Worm (Caenorhabditis elegans) whole organism, L2 larva: ENCODE measurements around the gene got-1.2.

Experiments used
- C34F6.9 ChIP-seq: fragments of 150-350 bp; optimal IDR thresholded peaks from 2 replicates; lab custom pipeline; 2014; ENCODE audit warnings: missing biosample characterization, missing genetic modification characterization
- F13H6.1 ChIP-seq: sonication (generic microtip); optimal IDR thresholded peaks from 2 replicates; lab custom pipeline; 2016; ENCODE audit warnings: missing genetic modification characterization, missing compliant biosample characterization
- Y55F3AM.14 ChIP-seq: fragments of 200-800 bp; sonication (Bioruptor generic); optimal IDR thresholded peaks from 2 replicates; lab custom pipeline; 2018; ENCODE audit warnings: mild to moderate bottlenecking, missing genetic modification characterization, missing compliant biosample characterization
- ZK546.5 ChIP-seq: sonication (generic microtip); optimal IDR thresholded peaks from 2 replicates; lab custom pipeline; 2017; ENCODE audit warnings: missing biosample characterization, missing genetic modification characterization
- alr-1 ChIP-seq: fragments of 150-350 bp; optimal IDR thresholded peaks from 2 replicates; lab custom pipeline; 2014; ENCODE audit warnings: missing biosample characterization, missing genetic modification characterization
- ama-1 ChIP-seq: fragments of 150-350 bp; optimal IDR thresholded peaks from 2 replicates; lab custom pipeline; 2018; ENCODE audit warnings: inconsistent platforms
- ceh-16 ChIP-seq: fragments of 150-350 bp; optimal IDR thresholded peaks from 2 replicates; lab custom pipeline; 2014; ENCODE audit warnings: missing biosample characterization, missing genetic modification characterization
- ceh-82 ChIP-seq: fragments of 150-350 bp; optimal IDR thresholded peaks from 2 replicates; lab custom pipeline; 2014; ENCODE audit warnings: missing biosample characterization, missing genetic modification characterization
- crh-2 ChIP-seq: sonication (generic microtip); optimal IDR thresholded peaks from 2 replicates; lab custom pipeline; 2017; ENCODE audit warnings: missing biosample characterization, missing genetic modification characterization
- dmd-4 ChIP-seq: sonication (generic microtip); optimal IDR thresholded peaks from 2 replicates; lab custom pipeline; 2017; ENCODE audit warnings: missing biosample characterization, missing genetic modification characterization
- egl-27 ChIP-seq: sonication (generic microtip); optimal IDR thresholded peaks from 3 replicates; lab custom pipeline; 2017; ENCODE audit warnings: missing biosample characterization, missing genetic modification reagents, missing genetic modification characterization
- elt-1 ChIP-seq: fragments of 150-350 bp; optimal IDR thresholded peaks from 2 replicates; lab custom pipeline; 2014; ENCODE audit warnings: missing biosample characterization, missing genetic modification characterization
- fos-1 ChIP-seq: fragments of 150-350 bp; optimal IDR thresholded peaks from 2 replicates; lab custom pipeline; 2014; ENCODE audit warnings: missing biosample characterization, missing genetic modification characterization
- lin-11 ChIP-seq: fragments of 150-350 bp; sonication (generic microtip); optimal IDR thresholded peaks from 2 replicates; lab custom pipeline; 2014; ENCODE audit warnings: missing biosample characterization, missing genetic modification characterization, inconsistent platforms, mixed read lengths
- lin-13 ChIP-seq: fragments of 150-350 bp; optimal IDR thresholded peaks from 2 replicates; lab custom pipeline; 2014; ENCODE audit warnings: missing biosample characterization, missing genetic modification reagents, missing genetic modification characterization
- lin-39 ChIP-seq: fragments of 150-350 bp; optimal IDR thresholded peaks from 2 replicates; lab custom pipeline; 2014; ENCODE audit warnings: missing biosample characterization, missing genetic modification reagents, missing genetic modification characterization
- mab-5 ChIP-seq: fragments of 150-350 bp; optimal IDR thresholded peaks from 2 replicates; lab custom pipeline; 2014; ENCODE audit warnings: missing biosample characterization, missing genetic modification characterization
- mdl-1 ChIP-seq, 2 experiments: fragments of 150-350 bp in 1 of 2; sonication (generic microtip) in 1 of 2; optimal IDR thresholded peaks; 2 replicates each; lab custom pipeline; 2017; ENCODE audit warnings: missing biosample characterization in 2 of 2, missing genetic modification characterization in 2 of 2
- nhr-11 ChIP-seq: fragments of 150-350 bp; optimal IDR thresholded peaks from 2 replicates; lab custom pipeline; 2014; ENCODE audit warnings: missing biosample characterization, missing genetic modification characterization
- nhr-129 ChIP-seq: fragments of 150-350 bp; optimal IDR thresholded peaks from 2 replicates; lab custom pipeline; 2014; ENCODE audit warnings: missing biosample characterization, missing genetic modification characterization
- nhr-237 ChIP-seq: fragments of 150-350 bp; optimal IDR thresholded peaks from 2 replicates; lab custom pipeline; 2014; ENCODE audit warnings: missing biosample characterization, missing genetic modification characterization
- nhr-25 ChIP-seq: fragments of 150-350 bp; sonication (generic microtip); optimal IDR thresholded peaks from 3 replicates; lab custom pipeline; 2014; ENCODE audit warnings: missing biosample characterization, missing genetic modification characterization
- nhr-6 ChIP-seq: fragments of 150-350 bp; optimal IDR thresholded peaks from 2 replicates; lab custom pipeline; 2014; ENCODE audit warnings: missing biosample characterization, missing genetic modification characterization
- nhr-77 ChIP-seq: fragments of 150-350 bp; optimal IDR thresholded peaks from 2 replicates; lab custom pipeline; 2014; ENCODE audit warnings: missing biosample characterization, missing genetic modification characterization
- peb-1 ChIP-seq: fragments of 150-350 bp; optimal IDR thresholded peaks from 2 replicates; lab custom pipeline; 2014; ENCODE audit warnings: missing biosample characterization, missing genetic modification characterization
- sem-4 ChIP-seq: fragments of 150-350 bp; optimal IDR thresholded peaks from 2 replicates; lab custom pipeline; 2014; ENCODE audit warnings: missing biosample characterization, missing genetic modification reagents, missing genetic modification characterization
- sma-3 ChIP-seq: sonication (generic microtip); optimal IDR thresholded peaks from 2 replicates; lab custom pipeline; 2016; ENCODE audit warnings: missing genetic modification reagents, missing genetic modification characterization, missing compliant biosample characterization
- sma-9 ChIP-seq, 2 experiments: fragments of 150-350 bp in 1 of 2; sonication (generic microtip) in 1 of 2; optimal IDR thresholded peaks; 2 replicates each; lab custom pipeline; 2014 to 2016; ENCODE audit warnings: missing genetic modification characterization in 2 of 2, mild to moderate bottlenecking in 1 of 2, missing biosample characterization in 1 of 2, missing compliant biosample characterization in 1 of 2, missing genetic modification reagents in 1 of 2, moderate library complexity in 1 of 2
- snpc-4 ChIP-seq: fragments of 150-350 bp; optimal IDR thresholded peaks from 2 replicates; lab custom pipeline; 2014; ENCODE audit warnings: missing biosample characterization, missing genetic modification characterization
- unc-39 ChIP-seq: fragments of 150-350 bp; optimal IDR thresholded peaks from 2 replicates; lab custom pipeline; 2014; ENCODE audit warnings: missing biosample characterization, missing genetic modification characterization
- unc-55 ChIP-seq: fragments of 150-350 bp; sonication (generic microtip); optimal IDR thresholded peaks from 3 replicates; lab custom pipeline; 2014; ENCODE audit warnings: missing biosample characterization, missing genetic modification reagents, missing genetic modification characterization
- unc-62 ChIP-seq: fragments of 150-350 bp; optimal IDR thresholded peaks from 2 replicates; lab custom pipeline; 2014; ENCODE audit warnings: missing biosample characterization, missing genetic modification reagents, missing genetic modification characterization
- zag-1 ChIP-seq: fragments of 150-350 bp; optimal IDR thresholded peaks from 2 replicates; lab custom pipeline; 2014; ENCODE audit warnings: missing biosample characterization, missing genetic modification characterization
- ztf-11 ChIP-seq: sonication (generic microtip); optimal IDR thresholded peaks from 2 replicates; lab custom pipeline; 2017; ENCODE audit warnings: missing biosample characterization, missing genetic modification characterization
- ztf-4 ChIP-seq: fragments of 150-350 bp; optimal IDR thresholded peaks from 2 replicates; lab custom pipeline; 2014; ENCODE audit warnings: missing biosample characterization, missing genetic modification characterization

The got-1.2 gene

DNA sequence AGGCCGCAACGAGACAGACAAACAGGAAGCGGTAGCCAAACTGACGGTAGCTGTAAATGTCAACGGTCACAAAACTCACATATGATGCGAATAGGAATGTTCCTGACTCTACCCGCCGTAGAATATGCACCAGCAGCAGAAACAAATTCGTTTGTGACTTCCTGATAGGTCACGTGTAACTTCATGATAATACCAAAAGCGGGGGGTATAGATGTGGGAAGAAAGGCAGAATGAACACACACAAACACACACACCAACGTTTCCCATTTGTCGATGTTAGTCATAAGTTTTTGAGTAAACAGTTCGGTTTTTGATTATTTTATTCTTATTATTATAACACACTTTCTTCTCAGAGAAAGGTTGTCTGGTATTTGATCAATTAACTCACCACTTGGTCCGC, 20.2 kb upstream of the got-1.2 start:
- TF ChIP-seq crh-2 (peak; percentile 32), fos-1 (tag; lab: Kevin White, UChicago) (peak; percentile 38), sma-9 (GFP tag; optimal IDR thresholded peaks at IDR 0.05; lab: Kevin White, UChicago) (peak; percentile 61), sma-9 (tag; optimal IDR thresholded peaks at IDR 0.05; lab: Kevin White, UChicago) (no peak), F13H6.1 (tag; lab: Kevin White, UChicago) (peak; percentile 45), C34F6.9 (tag; lab: Kevin White, UChicago) (no peak), alr-1 (no peak), peb-1 (tag; lab: Kevin White, UChicago) (no peak), unc-39 (tag; lab: Kevin White, UChicago) (no peak), unc-62 (GFP tag; lab: Kevin White, UChicago) (no peak), ZK546.5 (tag; lab: Kevin White, UChicago) (no peak), nhr-129 (tag; lab: Kevin White, UChicago) (no peak), mab-5 (tag; lab: Kevin White, UChicago) (no peak), Y55F3AM.14 (GFP tag; lab: Kevin White, UChicago) (no peak)

DNA sequence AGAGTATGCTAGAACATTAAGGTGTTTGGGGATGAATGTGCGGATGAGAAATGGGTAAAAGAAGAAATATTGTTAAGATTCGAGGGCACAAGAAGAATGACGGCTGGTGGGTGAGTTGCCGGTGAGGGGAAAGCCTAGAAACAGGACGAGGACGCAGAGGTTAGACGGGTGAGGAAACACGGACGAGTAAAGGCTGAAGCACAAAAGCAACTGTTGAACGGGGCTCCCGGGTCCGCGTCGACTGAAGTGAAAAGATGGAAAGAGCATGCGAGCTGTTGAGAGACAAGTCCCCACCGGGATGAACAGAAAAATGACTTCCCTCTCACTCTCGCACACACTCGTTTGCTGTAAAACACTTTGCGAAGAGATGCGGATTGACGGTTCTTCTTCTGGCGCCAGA, 19.0 kb upstream of the got-1.2 start:
- TF ChIP-seq lin-13 (GFP tag; lab: Kevin White, UChicago), result no peak
- TF ChIP-seq sma-9 (GFP tag; optimal IDR thresholded peaks at IDR 0.05; lab: Kevin White, UChicago), result peak; percentile 12
- TF ChIP-seq sma-9 (tag; optimal IDR thresholded peaks at IDR 0.05; lab: Kevin White, UChicago), result no peak
- TF ChIP-seq F13H6.1 (tag; lab: Kevin White, UChicago), result peak; percentile 50
- TF ChIP-seq C34F6.9 (tag; lab: Kevin White, UChicago), result no peak
- TF ChIP-seq Y55F3AM.14 (GFP tag; lab: Kevin White, UChicago), result no peak
- no peak for TF ChIP-seq ztf-4 (tag; lab: Kevin White, UChicago)
- no peak for TF ChIP-seq elt-1 (tag; lab: Kevin White, UChicago)
- no peak for TF ChIP-seq mdl-1 (tag; optimal IDR thresholded peaks at IDR 0.05; lab: Kevin White, UChicago)

DNA sequence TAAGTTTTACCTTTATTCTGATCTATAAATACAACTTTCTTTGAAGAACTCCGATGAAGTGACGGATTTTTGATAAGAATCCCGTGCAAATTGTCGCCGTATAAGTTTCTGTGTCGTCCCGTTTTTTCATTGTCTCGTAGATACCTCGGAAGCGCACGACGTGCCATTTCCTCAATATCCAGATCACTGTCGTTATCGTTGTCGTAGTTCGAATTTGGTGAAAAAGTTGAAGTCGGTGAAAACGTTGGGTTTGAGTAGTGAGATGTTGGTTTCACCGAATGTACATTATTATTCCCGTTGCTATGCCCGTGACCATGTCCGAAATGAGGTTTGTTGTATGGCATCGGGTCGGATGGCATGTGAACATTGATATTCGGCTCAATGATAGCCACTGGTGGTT, 16.8 kb upstream of the got-1.2 start:
- TF ChIP-seq lin-11 (tag; lab: Kevin White, UChicago), result no peak
- no peak for TF ChIP-seq ztf-4 (tag; lab: Kevin White, UChicago)
- no peak for TF ChIP-seq ama-1 (lab: Kevin White, UChicago)
- TF ChIP-seq nhr-11, result no peak
- TF ChIP-seq snpc-4 (tag; lab: Kevin White, UChicago), result no peak
- TF ChIP-seq Y55F3AM.14 (GFP tag; lab: Kevin White, UChicago), result no peak
- TF ChIP-seq, all 48 proteins: peak for 0

DNA sequence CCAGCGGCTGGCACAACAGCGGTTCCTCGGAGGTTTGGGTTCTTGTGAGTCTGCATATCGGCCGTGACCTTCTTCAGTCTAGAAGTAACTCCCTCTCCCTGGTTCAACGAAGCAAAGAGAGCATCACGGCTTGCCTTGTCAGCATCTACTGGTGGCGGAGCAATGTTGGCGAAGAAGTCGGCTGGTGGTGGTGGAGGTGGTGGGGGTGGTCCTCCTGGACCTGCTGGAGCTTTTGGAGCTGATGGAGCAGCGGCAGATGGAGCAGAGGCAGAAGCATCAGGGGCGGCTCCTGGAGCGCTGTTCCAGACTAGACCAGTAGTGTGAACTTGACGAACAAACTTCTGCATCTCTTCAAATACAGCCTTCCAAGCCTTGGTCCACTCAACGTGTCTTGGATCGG, 15.6 kb upstream of the got-1.2 start:
- TF ChIP-seq nhr-237 (tag; lab: Kevin White, UChicago), result no peak
- no peak for TF ChIP-seq F13H6.1 (tag; lab: Kevin White, UChicago)
- TF ChIP-seq, all 48 proteins: peak for 0

DNA sequence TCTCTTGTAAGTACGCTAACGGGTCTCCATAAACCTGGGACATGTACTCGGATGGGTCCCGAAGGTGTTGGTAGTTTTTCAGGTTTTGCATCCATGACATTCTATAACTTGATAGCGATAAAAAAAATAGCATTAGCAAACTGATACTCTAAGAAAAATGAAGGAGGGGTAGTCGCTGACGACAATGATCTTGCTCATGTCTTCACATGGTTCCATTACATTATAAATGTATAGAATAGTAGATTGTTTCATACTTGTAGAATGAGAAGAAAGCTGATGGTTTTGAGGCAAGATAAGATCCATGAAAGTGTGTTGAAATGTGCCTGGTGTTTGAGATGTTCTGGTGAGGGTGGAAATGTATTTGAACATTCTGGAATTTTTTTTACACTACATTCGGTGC, 14.1 kb upstream of the got-1.2 start, which contains the start of gene mec-4:
Gene mec-4, minus strand, starts transcription at position 101 of the 400 bp plus-strand sequence.
- TF ChIP-seq lin-39 (no peak), snpc-4 (tag; lab: Kevin White, UChicago) (no peak), unc-55 (peak; percentile 68), unc-39 (tag; lab: Kevin White, UChicago) (no peak), nhr-129 (tag; lab: Kevin White, UChicago) (no peak)

DNA sequence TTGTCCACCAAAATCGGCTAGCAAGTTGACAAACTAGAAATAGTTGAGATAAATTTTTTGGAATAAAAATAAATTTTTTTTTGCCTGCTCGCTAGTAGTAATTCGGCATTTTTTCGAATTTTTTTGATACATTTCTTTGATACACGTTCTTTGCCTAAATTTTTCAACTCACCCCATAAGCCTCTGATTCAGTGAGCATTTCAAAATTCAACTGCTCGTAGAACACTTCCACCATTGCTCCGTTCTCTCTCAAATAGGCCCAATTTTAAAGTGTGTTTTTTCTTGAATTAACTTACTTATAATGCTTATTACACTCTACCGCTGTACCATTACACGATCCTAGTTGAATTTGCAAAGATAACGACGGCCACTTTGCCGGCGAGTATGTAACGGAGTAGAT, 10.6 kb upstream of the got-1.2 start:
- no peak for TF ChIP-seq sma-9 (GFP tag; optimal IDR thresholded peaks at IDR 0.05; lab: Kevin White, UChicago)
- TF ChIP-seq sma-9 (tag; optimal IDR thresholded peaks at IDR 0.05; lab: Kevin White, UChicago), result no peak
- no peak for TF ChIP-seq ztf-4 (tag; lab: Kevin White, UChicago)
- no peak for TF ChIP-seq peb-1 (tag; lab: Kevin White, UChicago)
- no peak for TF ChIP-seq nhr-6 (tag; lab: Kevin White, UChicago)
- no peak for TF ChIP-seq sma-3 (GFP tag; lab: Kevin White, UChicago)

DNA sequence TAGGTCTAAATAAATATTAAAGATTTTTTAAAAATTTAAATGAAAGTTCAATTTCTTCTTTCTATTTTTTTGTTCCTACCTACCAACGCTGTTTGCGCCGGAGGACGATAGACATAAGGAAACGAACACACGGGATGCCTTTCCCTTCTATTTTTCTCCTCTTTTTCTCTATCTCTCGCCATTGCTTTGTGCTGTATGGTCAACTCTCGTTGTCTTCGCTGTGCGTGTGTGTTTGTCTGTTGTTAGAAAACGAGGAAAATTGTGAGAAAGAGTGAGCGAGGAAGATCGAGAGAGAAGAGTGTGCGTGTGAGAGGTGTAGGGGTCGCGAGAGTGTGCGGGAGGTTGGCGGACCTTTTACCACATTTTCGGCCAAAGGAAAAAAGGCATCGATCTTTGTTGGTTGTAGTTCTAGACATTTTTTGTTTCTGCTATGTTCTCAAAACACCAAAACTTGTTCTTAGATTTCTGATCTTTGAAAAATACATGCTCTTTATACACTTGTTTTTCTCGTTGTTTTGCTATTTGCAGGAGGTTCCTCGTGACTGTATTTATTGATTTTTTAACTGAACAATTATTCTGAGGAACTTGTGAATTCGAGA, 6.2 kb upstream of the got-1.2 start:
- peak; percentile 78 for TF ChIP-seq crh-2
- no peak for TF ChIP-seq ceh-82 (tag; lab: Kevin White, UChicago)
- peak; percentile 3 for TF ChIP-seq lin-11 (tag; lab: Kevin White, UChicago)
- peak; percentile 53 for TF ChIP-seq fos-1 (tag; lab: Kevin White, UChicago)
- TF ChIP-seq zag-1 (tag; lab: Kevin White, UChicago), result peak; percentile 33
- peak; percentile 2 for TF ChIP-seq snpc-4 (tag; lab: Kevin White, UChicago)
- peak; percentile 73 for TF ChIP-seq ama-1 (lab: Kevin White, UChicago)
- TF ChIP-seq alr-1, result no peak
- peak; percentile 85 for TF ChIP-seq C34F6.9 (tag; lab: Kevin White, UChicago)
- TF ChIP-seq elt-1 (tag; lab: Kevin White, UChicago), result no peak
- peak; percentile 49 for TF ChIP-seq lin-13 (GFP tag; lab: Kevin White, UChicago)
- TF ChIP-seq mab-5 (tag; lab: Kevin White, UChicago), result no peak
- TF ChIP-seq ztf-11 (tag; lab: Kevin White, UChicago), result no peak
- peak; percentile 3 for TF ChIP-seq egl-27 (tag; lab: Kevin White, UChicago)
- TF ChIP-seq sem-4 (tag; lab: Kevin White, UChicago), result peak; percentile 78
- peak; percentile 65 for TF ChIP-seq ztf-4 (tag; lab: Kevin White, UChicago)
- TF ChIP-seq ceh-16 (tag; lab: Kevin White, UChicago), result peak; percentile 27
- TF ChIP-seq nhr-129 (tag; lab: Kevin White, UChicago), result peak; percentile 84
- TF ChIP-seq F13H6.1 (tag; lab: Kevin White, UChicago), result peak; percentile 58
- TF ChIP-seq mdl-1 (tag; optimal IDR thresholded peaks at IDR 0.05; lab: Kevin White, UChicago), result peak; percentile 20 to 55
- peak; percentile 45 for TF ChIP-seq nhr-25
- TF ChIP-seq sma-3 (GFP tag; lab: Kevin White, UChicago), result peak; percentile 34
- peak; percentile 71 for TF ChIP-seq sma-9 (GFP tag; optimal IDR thresholded peaks at IDR 0.05; lab: Kevin White, UChicago)
- no peak for TF ChIP-seq sma-9 (tag; optimal IDR thresholded peaks at IDR 0.05; lab: Kevin White, UChicago)
- no peak for TF ChIP-seq nhr-77 (tag; lab: Kevin White, UChicago)
- no peak for TF ChIP-seq dmd-4 (tag; lab: Kevin White, UChicago)
